Worm (Caenorhabditis elegans): ENCODE data around the gene Y70C5B.2.

Gene Y70C5B.2

DNA sequence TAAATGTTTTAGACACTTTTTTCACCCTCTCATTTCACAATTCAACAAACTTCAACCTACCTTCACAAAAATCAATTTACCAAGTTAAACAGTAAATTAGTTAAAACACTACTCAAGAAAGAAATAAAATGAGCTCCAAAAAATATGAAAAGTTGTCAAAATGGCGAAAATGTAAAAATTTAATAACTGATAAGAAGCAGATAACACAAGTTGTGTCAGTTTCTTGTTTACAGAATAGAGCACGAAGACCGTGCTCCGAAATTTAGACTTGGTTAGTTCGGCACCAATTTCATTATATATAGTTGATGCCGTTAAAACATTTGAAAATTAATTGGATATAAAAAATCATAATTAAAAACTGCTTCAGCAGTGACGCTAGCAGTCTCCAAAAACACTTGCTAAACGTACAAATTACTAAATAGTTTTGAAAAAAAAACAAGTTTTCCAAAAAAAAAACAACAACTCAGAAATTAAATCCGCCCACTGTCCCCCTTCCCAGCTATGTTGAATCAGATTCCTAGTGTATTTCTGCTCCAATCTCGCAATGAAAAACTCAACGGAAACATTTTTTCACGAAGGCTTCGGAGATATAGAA, 49.8 kb downstream of the Y70C5B.2 start, which contains the start of gene srw-54:
Gene srw-54, plus strand, starts transcription at position 545 of the 595 bp plus-strand sequence.
- TF ChIP-seq ztf-4 (tag; optimal IDR thresholded peaks at IDR 0.05) (no peak), fos-1 (tag; optimal IDR thresholded peaks at IDR 0.05) (peak; percentile 49)

DNA sequence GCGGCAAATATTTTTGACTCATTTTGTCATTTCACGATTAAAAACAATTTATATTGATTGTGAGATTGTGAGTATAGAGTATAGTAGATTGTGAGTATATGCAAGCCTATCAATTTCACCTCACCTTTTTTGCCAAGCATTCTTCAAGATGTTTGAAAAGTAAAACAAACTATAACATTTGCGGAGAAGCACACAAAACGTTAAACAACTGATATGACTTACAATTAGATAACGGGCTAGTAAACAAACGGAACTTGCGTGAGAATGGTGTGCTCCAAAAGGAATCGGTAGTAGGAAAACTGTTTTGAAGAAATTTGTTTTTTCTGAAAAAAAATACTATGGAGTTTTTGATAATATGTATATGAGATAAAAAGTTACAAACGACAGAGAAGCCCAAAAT, 50.6 kb downstream of the Y70C5B.2 start:
- TF ChIP-seq fos-1 (tag; optimal IDR thresholded peaks at IDR 0.05) (peak; percentile 84), snpc-4 (tag; optimal IDR thresholded peaks at IDR 0.05) (no peak), crh-2 (tag; optimal IDR thresholded peaks at IDR 0.05) (peak; percentile 13), sem-4 (tag; optimal IDR thresholded peaks at IDR 0.05) (no peak), sma-9 (GFP tag; optimal IDR thresholded peaks at IDR 0.05) (peak; percentile 10), sma-9 (tag; optimal IDR thresholded peaks at IDR 0.05) (no peak)

DNA sequence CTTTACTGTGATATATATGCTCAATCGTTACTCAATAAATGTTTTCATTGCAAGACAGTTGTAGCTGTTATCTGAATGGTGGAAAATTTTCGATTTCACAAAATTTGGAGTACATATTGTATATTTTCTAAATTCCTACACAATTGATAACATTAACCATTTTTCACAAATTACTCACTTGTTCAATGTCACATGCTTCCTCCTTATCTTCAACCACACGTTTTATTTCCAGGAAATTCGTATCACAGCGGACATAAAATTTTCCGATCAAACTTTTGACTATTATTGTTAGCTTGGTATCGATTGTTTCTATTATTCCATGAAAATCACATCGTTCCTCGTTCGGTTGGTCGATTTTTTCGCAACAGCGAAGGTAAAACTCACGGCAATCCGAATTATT, 52.2 kb downstream of the Y70C5B.2 start:
- TF ChIP-seq unc-62 (GFP tag; optimal IDR thresholded peaks at IDR 0.05), result no peak
- no peak for TF ChIP-seq nhr-11 (tag; optimal IDR thresholded peaks at IDR 0.05)
- no peak for TF ChIP-seq alr-1 (tag; optimal IDR thresholded peaks at IDR 0.05)
- TF ChIP-seq fos-1 (tag; optimal IDR thresholded peaks at IDR 0.05), result peak; percentile 24
- no peak for TF ChIP-seq elt-3 (tag; optimal IDR thresholded peaks at IDR 0.05)

Data from whole organism, L2 larva.